Fruit fly (Drosophila melanogaster): ENCODE measurements around the gene CG14687.

CG14687 gene

DNA sequence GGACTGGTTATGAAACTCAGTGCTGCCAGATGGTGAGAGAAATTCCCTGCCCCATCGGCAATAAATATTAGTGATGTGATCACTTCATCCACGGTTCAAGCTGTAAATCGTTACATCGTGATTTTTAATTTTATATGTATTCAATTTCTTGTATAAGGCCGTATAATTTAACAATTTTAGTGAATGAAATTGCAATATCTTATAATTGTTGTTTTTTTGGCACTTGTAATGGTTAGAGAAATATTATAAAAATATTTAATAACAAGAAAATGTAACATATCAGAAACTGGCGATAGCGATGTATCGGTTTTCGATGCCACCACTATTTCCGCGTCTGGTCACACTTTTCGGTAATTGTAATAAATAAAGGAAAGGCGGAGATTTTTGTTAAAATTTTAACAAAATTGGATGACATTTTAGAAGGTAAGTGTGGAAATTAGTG, 8.6 kb upstream of the CG14687 start, which contains the start of the genes mRpL37 and Rbp1 (continued):
- TF ChIP-seq schlank (tag; optimal IDR thresholded peaks at IDR 0.05) = peak; percentile 17
- TF ChIP-seq ap (GFP tag; IDR thresholded peaks at IDR 0.05) = no peak
- TF ChIP-seq twi (tag; optimal IDR thresholded peaks at IDR 0.05) = peak; percentile 76
- peak; percentile 81 for TF ChIP-seq CG18262 (tag; optimal IDR thresholded peaks at IDR 0.05)
- TF ChIP-seq Trl (optimal IDR thresholded peaks at IDR 0.05) = no peak
- peak; percentile 69 for TF ChIP-seq Trl (GFP tag; optimal IDR thresholded peaks at IDR 0.05)
- TF ChIP-seq CG10366 (GFP tag; IDR thresholded peaks at IDR 0.05) = peak; percentile 54
- no peak for TF ChIP-seq disco-r (GFP tag; optimal IDR thresholded peaks at IDR 0.05)
- no peak for TF ChIP-seq nom (GFP tag; optimal IDR thresholded peaks at IDR 0.05)
- peak; percentile 93 for TF ChIP-seq CG14710 (tag; optimal IDR thresholded peaks at IDR 0.05)
- TF ChIP-seq Eip74EF (GFP tag; optimal IDR thresholded peaks at IDR 0.05) = no peak
- no peak for TF ChIP-seq pros (GFP tag; optimal IDR thresholded peaks at IDR 0.05)
- peak; percentile 31; the same call in 1 of the 2 replicates for TF ChIP-seq Adf1 (GFP tag; IDR thresholded peaks at IDR 0.05)

- TF ChIP-seq ham (GFP tag; IDR thresholded peaks at IDR 0.05) = no peak
- peak; percentile 30 for TF ChIP-seq tx (GFP tag; optimal IDR thresholded peaks at IDR 0.05)
- TF ChIP-seq CG16863 (GFP tag; optimal IDR thresholded peaks at IDR 0.05) = peak; percentile 37
- TF ChIP-seq CG4617 (GFP tag; optimal IDR thresholded peaks at IDR 0.05; ENCODE audit: borderline replicate concordance) = peak; percentile 62
- TF ChIP-seq CG16779 (GFP tag; IDR thresholded peaks at IDR 0.05) = no peak
- TF ChIP-seq Abd-B (GFP tag; optimal IDR thresholded peaks at IDR 0.05) = peak; percentile 51
- peak; percentile 24; the same call in 1 of the 2 replicates for TF ChIP-seq CG9215 (GFP tag; IDR thresholded peaks at IDR 0.05)
- peak; percentile 53 for TF ChIP-seq jumu (GFP tag; optimal IDR thresholded peaks at IDR 0.05)
- TF ChIP-seq gro (GFP tag; optimal IDR thresholded peaks at IDR 0.05) = peak; percentile 64
- no peak for TF ChIP-seq fd64A (GFP tag; optimal IDR thresholded peaks at IDR 0.05)
- TF ChIP-seq CG10267 (tag; optimal IDR thresholded peaks at IDR 0.05) = peak; percentile 98
- peak; percentile 49 for TF ChIP-seq CG17829 (tag; optimal IDR thresholded peaks at IDR 0.05)
- peak; percentile 45 for TF ChIP-seq CG8290 (GFP tag; optimal IDR thresholded peaks at IDR 0.05)
- TF ChIP-seq CG8290 (tag; optimal IDR thresholded peaks at IDR 0.05) = no peak
- no peak for TF ChIP-seq Blimp-1 (GFP tag; optimal IDR thresholded peaks at IDR 0.05)
- peak; percentile 72 for TF ChIP-seq MBD-R2 (GFP tag; IDR thresholded peaks at IDR 0.05)
- peak; percentile 96 for TF ChIP-seq Doc3 (GFP tag; IDR thresholded peaks at IDR 0.05; ENCODE audit: partially characterized antibody)
- TF ChIP-seq CG31441 (GFP tag; IDR thresholded peaks at IDR 0.05) = no peak
- no peak for TF ChIP-seq CG10209 (GFP tag; optimal IDR thresholded peaks at IDR 0.05)
- peak; percentile 44; the same call in 1 of the 2 replicates for TF ChIP-seq CG42726 (GFP tag; IDR thresholded peaks at IDR 0.05; ENCODE audit: partially characterized antibody)
- TF ChIP-seq pzg (GFP tag; optimal IDR thresholded peaks at IDR 0.05) = peak; percentile 78
- no peak for TF ChIP-seq dmrt99B (tag; optimal IDR thresholded peaks at IDR 0.05)
- TF ChIP-seq slp2 (GFP tag; optimal IDR thresholded peaks at IDR 0.05) = peak; percentile 38
- TF ChIP-seq CG3847 (GFP tag; IDR thresholded peaks at IDR 0.05) = peak; percentile 62
- TF ChIP-seq Meics (GFP tag; optimal IDR thresholded peaks at IDR 0.05) = peak; percentile 24
- peak; percentile 16; the same call in 1 of the 4 replicates for TF ChIP-seq Gug (GFP tag; IDR thresholded peaks at IDR 0.05)
- peak; percentile 83 for TF ChIP-seq nerfin-2 (GFP tag; IDR thresholded peaks at IDR 0.05; ENCODE audit: partially characterized antibody)
- peak; percentile 96 for TF ChIP-seq CG13287 (GFP tag; IDR thresholded peaks at IDR 0.05; ENCODE audit: partially characterized antibody)
- TF ChIP-seq chif (GFP tag; optimal IDR thresholded peaks at IDR 0.05) = peak in 1 of 2 experiments; percentile 20
- no peak for TF ChIP-seq gcm2 (GFP tag; optimal IDR thresholded peaks at IDR 0.05)
- no peak for TF ChIP-seq ewg (GFP tag; optimal IDR thresholded peaks at IDR 0.05)
- TF ChIP-seq CG14050 (GFP tag; IDR thresholded peaks at IDR 0.05) = no peak
- TF ChIP-seq Dref (GFP tag; IDR thresholded peaks at IDR 0.05) = peak; percentile 51
- peak; percentile 54 for TF ChIP-seq ind (GFP tag; optimal IDR thresholded peaks at IDR 0.05)
- TF ChIP-seq CG2875 (GFP tag; optimal IDR thresholded peaks at IDR 0.05) = no peak
- TF ChIP-seq Camta (GFP tag; optimal IDR thresholded peaks at IDR 0.05) = peak; percentile 33
- peak; percentile 33 for TF ChIP-seq NfI (GFP tag; optimal IDR thresholded peaks at IDR 0.05)
These were observed 4.5 kb upstream of the CG14687 start, which contains the start of the genes Art1 and Mcm5 for dm6 chr3R:10788186-10788585. TSS of gene Art1 (minus strand) at chr3R:10788226. TSS of gene Mcm5 (plus strand) at chr3R:10788524.
